Worm (Caenorhabditis elegans) whole organism, L3 larva: Measurements from ENCODE around the gene C08F11.12.

ENCODE experiments used
- R02D3.7 ChIP-seq: fragments of 150-350 bp; optimal IDR thresholded peaks from 2 replicates; lab custom pipeline; 2014; ENCODE audit warnings: missing biosample characterization, missing genetic modification characterization
- ZK546.5 ChIP-seq: sonication (generic microtip); optimal IDR thresholded peaks from 2 replicates; lab custom pipeline; 2017; ENCODE audit warnings: missing biosample characterization, missing genetic modification characterization
- ama-1 ChIP-seq: fragments of 150-350 bp; optimal IDR thresholded peaks from 2 replicates; lab custom pipeline; 2018
- ceh-16 ChIP-seq: sonication (generic microtip); optimal IDR thresholded peaks from 2 replicates; lab custom pipeline; 2017; ENCODE audit warnings: missing biosample characterization, missing genetic modification characterization
- ceh-28 ChIP-seq: fragments of 150-350 bp; optimal IDR thresholded peaks from 2 replicates; lab custom pipeline; 2014; ENCODE audit warnings: missing biosample characterization, missing genetic modification reagents, missing genetic modification characterization
- ceh-82 ChIP-seq: fragments of 150-350 bp; optimal IDR thresholded peaks from 2 replicates; lab custom pipeline; 2014; ENCODE audit warnings: missing biosample characterization, missing genetic modification characterization
- ceh-9 ChIP-seq: sonication (generic microtip); optimal IDR thresholded peaks from 2 replicates; lab custom pipeline; 2018; ENCODE audit warnings: missing biosample characterization, missing genetic modification characterization
- elt-2 ChIP-seq: sonication (generic microtip); optimal IDR thresholded peaks from 2 replicates; lab custom pipeline; 2016; ENCODE audit warnings: missing genetic modification reagents, mild to moderate bottlenecking, missing genetic modification characterization, missing compliant biosample characterization
- elt-3 ChIP-seq, 3 experiments: fragments of 150-350 bp in 1 of 3; sonication (generic microtip) in 2 of 3; optimal IDR thresholded peaks; 2 replicates in 2 of 3; 4 replicates in 1 of 3; lab custom pipeline; 2014 to 2017; ENCODE audit warnings: missing biosample characterization in 3 of 3, missing genetic modification characterization in 3 of 3
- eor-1 ChIP-seq, 2 experiments: fragments of 150-350 bp; optimal IDR thresholded peaks; 2 replicates each; lab custom pipeline; 2014 to 2018; ENCODE audit warnings: missing biosample characterization in 2 of 2, missing genetic modification characterization in 2 of 2
- fkh-10 ChIP-seq: sonication (generic microtip); optimal IDR thresholded peaks from 2 replicates; lab custom pipeline; 2017; ENCODE audit warnings: missing biosample characterization, missing genetic modification reagents, missing genetic modification characterization
- fkh-2 ChIP-seq: fragments of 150-350 bp; optimal IDR thresholded peaks from 2 replicates; lab custom pipeline; 2014; ENCODE audit warnings: missing biosample characterization, missing genetic modification reagents, missing genetic modification characterization
- fos-1 ChIP-seq: fragments of 150-350 bp; optimal IDR thresholded peaks from 2 replicates; lab custom pipeline; 2014; ENCODE audit warnings: missing biosample characterization, missing genetic modification characterization
- hmg-11 ChIP-seq: sonication (generic microtip); optimal IDR thresholded peaks from 2 replicates; lab custom pipeline; 2016; ENCODE audit warnings: missing genetic modification characterization, missing compliant biosample characterization
- jun-1 ChIP-seq: fragments of 150-350 bp; optimal IDR thresholded peaks from 2 replicates; lab custom pipeline; 2014; ENCODE audit warnings: missing biosample characterization, missing genetic modification reagents, missing genetic modification characterization
- lin-15B ChIP-seq: fragments of 150-350 bp; optimal IDR thresholded peaks from 2 replicates; lab custom pipeline; 2014; ENCODE audit warnings: missing biosample characterization, missing genetic modification characterization
- lin-39 ChIP-seq: fragments of 150-350 bp; optimal IDR thresholded peaks from 2 replicates; lab custom pipeline; 2018; ENCODE audit warnings: missing biosample characterization, missing genetic modification reagents, missing genetic modification characterization
- lsy-12 ChIP-seq: sonication (generic microtip); optimal IDR thresholded peaks from 2 replicates; lab custom pipeline; 2016; ENCODE audit warnings: mild to moderate bottlenecking, missing genetic modification characterization, missing compliant biosample characterization
- mml-1 ChIP-seq: fragments of 150-350 bp; sonication (generic microtip); optimal IDR thresholded peaks from 3 replicates; lab custom pipeline; 2014; ENCODE audit warnings: missing biosample characterization, missing genetic modification characterization
- nfya-1 ChIP-seq: sonication (generic microtip); optimal IDR thresholded peaks from 2 replicates; lab custom pipeline; 2017; ENCODE audit warnings: missing genetic modification characterization, mild to moderate bottlenecking, missing compliant biosample characterization, antibody characterized with exemption, moderate library complexity; ENCODE audit not compliant: insufficient read depth
- nhr-12 ChIP-seq: fragments of 150-350 bp; optimal IDR thresholded peaks from 2 replicates; lab custom pipeline; 2014; ENCODE audit warnings: missing biosample characterization, missing genetic modification characterization
- nhr-23 ChIP-seq: fragments of 150-350 bp; optimal IDR thresholded peaks from 2 replicates; lab custom pipeline; 2014; ENCODE audit warnings: missing biosample characterization, missing genetic modification reagents, missing genetic modification characterization
- nhr-237 ChIP-seq: fragments of 150-350 bp; optimal IDR thresholded peaks from 2 replicates; lab custom pipeline; 2014; ENCODE audit warnings: missing biosample characterization, missing genetic modification characterization
- nhr-25 ChIP-seq: sonication (generic microtip); optimal IDR thresholded peaks from 2 replicates; lab custom pipeline; 2017; ENCODE audit warnings: missing biosample characterization, missing genetic modification characterization
- nhr-28 ChIP-seq: fragments of 150-350 bp; optimal IDR thresholded peaks from 2 replicates; lab custom pipeline; 2014; ENCODE audit warnings: missing biosample characterization, missing genetic modification characterization
- nhr-43 ChIP-seq: sonication (generic microtip); optimal IDR thresholded peaks from 2 replicates; lab custom pipeline; 2016; ENCODE audit warnings: mild to moderate bottlenecking, missing genetic modification characterization, missing compliant biosample characterization; ENCODE audit not compliant: poor library complexity, severe bottlenecking
- nhr-67 ChIP-seq: fragments of 150-350 bp; optimal IDR thresholded peaks from 2 replicates; lab custom pipeline; 2014; ENCODE audit warnings: missing biosample characterization, missing genetic modification characterization
- nhr-76 ChIP-seq: fragments of 150-350 bp; sonication (generic microtip); optimal IDR thresholded peaks from 5 replicates; lab custom pipeline; 2014; ENCODE audit warnings: missing biosample characterization, missing genetic modification characterization
- pha-4 ChIP-seq: fragments of 150-350 bp; optimal IDR thresholded peaks from 2 replicates; lab custom pipeline; 2014; ENCODE audit warnings: missing biosample characterization, missing genetic modification reagents, missing genetic modification characterization
- pqm-1 ChIP-seq: fragments of 150-350 bp; optimal IDR thresholded peaks from 2 replicates; lab custom pipeline; 2017; ENCODE audit warnings: missing biosample characterization, missing genetic modification characterization, inconsistent platforms
- sea-2 ChIP-seq: fragments of 150-350 bp; sonication (generic microtip); optimal IDR thresholded peaks from 4 replicates; lab custom pipeline; 2014; ENCODE audit warnings: missing biosample characterization, missing genetic modification reagents, missing genetic modification characterization
- skn-1 ChIP-seq: fragments of 150-350 bp; optimal IDR thresholded peaks from 2 replicates; lab custom pipeline; 2014; ENCODE audit warnings: missing biosample characterization, missing genetic modification characterization
- tbx-2 ChIP-seq: sonication (generic microtip); optimal IDR thresholded peaks from 2 replicates; lab custom pipeline; 2016; ENCODE audit warnings: mild to moderate bottlenecking, missing genetic modification characterization, missing compliant biosample characterization
- unc-39 ChIP-seq: sonication (generic microtip); optimal IDR thresholded peaks from 4 replicates; lab custom pipeline; 2017; ENCODE audit warnings: missing biosample characterization, missing genetic modification characterization
- unc-62 ChIP-seq: fragments of 150-350 bp; sonication (generic microtip); optimal IDR thresholded peaks from 4 replicates; lab custom pipeline; 2014; ENCODE audit warnings: missing biosample characterization, missing genetic modification reagents, missing genetic modification characterization
- ztf-4 ChIP-seq: fragments of 150-350 bp; optimal IDR thresholded peaks from 2 replicates; lab custom pipeline; 2014; ENCODE audit warnings: missing biosample characterization, missing genetic modification characterization

The C08F11.12 gene

DNA sequence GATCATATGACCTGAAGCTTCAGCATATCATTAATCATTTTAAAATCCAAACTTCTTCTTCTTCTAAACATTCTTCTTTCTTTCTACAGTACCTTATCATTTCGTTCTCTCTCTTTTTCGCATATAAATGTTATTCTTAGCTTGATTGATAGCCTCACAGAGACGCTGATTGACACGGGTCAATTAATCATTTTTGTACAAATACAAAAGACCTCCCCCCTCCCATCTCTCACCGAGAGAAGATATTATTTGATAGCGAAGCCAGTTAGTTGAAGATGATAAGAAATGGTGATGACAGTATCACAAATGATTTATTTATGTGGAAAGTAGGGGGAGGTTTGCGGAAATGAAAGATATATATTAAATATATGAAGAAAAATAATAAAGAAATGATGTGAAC, 31.4 kb upstream of the C08F11.12 start:
- peak; percentile 19 for TF ChIP-seq lin-39 (tag; lab: Kevin White, UChicago)
- no peak for TF ChIP-seq ZK546.5 (tag; lab: Kevin White, UChicago)
- no peak for TF ChIP-seq nhr-28 (tag; lab: Kevin White, UChicago)
- TF ChIP-seq nhr-43 (tag; lab: Kevin White, UChicago): peak; percentile 86
- TF ChIP-seq sea-2 (GFP tag; lab: Kevin White, UChicago): no peak
- peak; percentile 40 for TF ChIP-seq nfya-1 (tag; lab: Kevin White, UChicago)
- TF ChIP-seq lsy-12 (tag; lab: Kevin White, UChicago): no peak
- TF ChIP-seq nhr-67 (tag; lab: Kevin White, UChicago): no peak
- TF ChIP-seq unc-62: peak; percentile 94
- TF ChIP-seq nhr-23 (tag; lab: Kevin White, UChicago): peak; percentile 93
- no peak for TF ChIP-seq eor-1 (tag; optimal IDR thresholded peaks at IDR 0.05; lab: Kevin White, UChicago)
- no peak for TF ChIP-seq nhr-237
- TF ChIP-seq ceh-28 (tag; lab: Kevin White, UChicago): peak; percentile 13
- TF ChIP-seq fkh-10: no peak
- no peak for TF ChIP-seq mml-1 (tag; lab: Kevin White, UChicago)
- no peak for TF ChIP-seq ztf-4 (tag; lab: Kevin White, UChicago)
- TF ChIP-seq R02D3.7: no peak
- no peak for TF ChIP-seq elt-2 (tag; lab: Kevin White, UChicago)
- TF ChIP-seq fos-1: no peak
- TF ChIP-seq fkh-2 (tag; lab: Kevin White, UChicago): no peak
- no peak for TF ChIP-seq nhr-76
- TF ChIP-seq ceh-16 (tag; lab: Kevin White, UChicago): no peak
- TF ChIP-seq jun-1 (tag; lab: Kevin White, UChicago): no peak
- TF ChIP-seq skn-1 (tag; lab: Kevin White, UChicago): no peak
- peak; percentile 38 to 95 (median 85) for TF ChIP-seq elt-3 (tag; optimal IDR thresholded peaks at IDR 0.05; lab: Kevin White, UChicago)
- TF ChIP-seq nhr-25 (tag; lab: Kevin White, UChicago): peak; percentile 79
- TF ChIP-seq hmg-11 (tag; lab: Kevin White, UChicago): no peak

DNA sequence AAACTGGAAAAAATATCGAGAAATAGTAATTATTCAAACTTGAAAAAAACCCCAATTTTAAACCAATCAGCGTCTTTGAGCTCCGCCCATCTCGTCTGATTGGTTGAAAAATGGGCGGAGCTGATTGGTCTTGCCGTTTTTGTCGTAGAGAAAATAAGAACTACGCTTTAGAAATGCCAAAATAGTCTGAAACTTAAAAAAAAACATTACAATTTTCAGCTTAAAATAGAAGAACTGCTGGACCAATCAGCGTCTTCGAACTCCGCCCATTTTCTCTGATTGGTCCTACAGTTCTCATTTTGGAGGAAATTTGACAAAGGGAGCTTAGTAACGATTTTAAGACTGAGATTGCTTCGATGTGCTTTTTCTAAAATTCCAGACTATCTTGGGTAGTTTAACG, 28.2 kb upstream of the C08F11.12 start:
- peak; percentile 93 for TF ChIP-seq nfya-1 (tag; lab: Kevin White, UChicago)
- no peak for TF ChIP-seq fkh-2 (tag; lab: Kevin White, UChicago)

DNA sequence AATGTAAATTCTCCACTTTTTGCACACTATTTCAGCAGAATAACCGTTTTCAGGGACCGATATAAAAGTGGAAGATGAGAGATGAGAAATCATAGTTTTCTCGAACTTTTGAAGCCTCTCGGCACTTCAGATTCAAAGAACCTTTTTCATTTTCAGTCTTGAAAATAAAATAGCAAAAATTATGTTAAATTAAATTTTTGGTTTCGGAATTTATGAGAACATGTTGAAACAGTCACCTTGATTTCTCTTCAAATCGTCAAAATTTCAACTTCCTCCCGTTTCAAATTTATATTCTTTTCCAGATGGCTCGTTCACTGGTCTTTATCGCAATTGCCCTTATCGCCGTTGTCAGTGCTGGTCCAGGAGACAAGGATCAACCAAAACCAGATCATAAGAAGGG, 27.3 kb upstream of the C08F11.12 start, which contains the start of gene srlf-26:
srlf-26 (plus strand) TSS at position 301 of the 400 bp plus-strand sequence.
- TF ChIP-seq ceh-9 (tag; lab: Kevin White, UChicago) (no peak), nfya-1 (tag; lab: Kevin White, UChicago) (no peak), tbx-2 (tag; lab: Kevin White, UChicago) (no peak), ceh-82 (no peak), nhr-25 (tag; lab: Kevin White, UChicago) (no peak), unc-39 (tag; lab: Kevin White, UChicago) (no peak), lin-15B (tag; lab: Kevin White, UChicago) (no peak), elt-2 (tag; lab: Kevin White, UChicago) (no peak), jun-1 (tag; lab: Kevin White, UChicago) (no peak), mml-1 (tag; lab: Kevin White, UChicago) (no peak), nhr-12 (tag; lab: Kevin White, UChicago) (no peak), ama-1 (lab: Kevin White, UChicago) (no peak), nhr-237 (no peak), fkh-2 (tag; lab: Kevin White, UChicago) (no peak), fos-1 (no peak), fkh-10 (no peak), pha-4 (tag; lab: Kevin White, UChicago) (no peak)

DNA sequence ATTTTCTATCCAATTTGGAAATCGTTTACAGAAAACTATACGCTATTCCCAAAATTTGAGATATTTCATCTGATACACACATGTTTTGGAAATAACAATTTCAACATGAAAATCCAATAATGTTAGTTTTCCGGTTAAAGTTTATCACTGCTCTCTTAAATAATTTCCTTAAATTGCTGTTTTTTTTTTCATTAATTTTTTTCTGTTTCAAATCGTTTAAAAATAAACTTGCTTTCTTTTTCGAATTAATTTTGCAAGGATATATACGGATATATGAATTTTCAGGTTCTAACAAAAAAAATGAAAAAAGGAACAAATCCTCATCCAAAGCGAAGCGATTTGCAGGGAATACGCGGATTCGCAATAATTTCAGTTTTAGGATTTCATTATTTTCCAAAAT, 22.2 kb upstream of the C08F11.12 start, which contains the start of gene oac-48:
oac-48 (plus strand) TSS at position 301 of the 400 bp plus-strand sequence.
- TF ChIP-seq hmg-11 (tag; lab: Kevin White, UChicago): no peak
- TF ChIP-seq ceh-82: no peak
- no peak for TF ChIP-seq nhr-76
- no peak for TF ChIP-seq pqm-1 (tag; lab: Kevin White, UChicago)
